Worm (Caenorhabditis elegans) whole organism, L1 larva: Measurements from ENCODE around the gene metl-13.

ENCODE experiments used
- C16A3.4 ChIP-seq: fragments of 150-350 bp; optimal IDR thresholded peaks from 2 replicates; lab custom pipeline; 2014; ENCODE audit warnings: missing biosample characterization, missing genetic modification characterization
- Y116A8C.19 ChIP-seq: sonication (generic microtip); optimal IDR thresholded peaks from 2 replicates; lab custom pipeline; 2016; ENCODE audit warnings: missing compliant biosample characterization, missing genetic modification characterization, borderline replicate concordance
- aly-2 ChIP-seq: fragments of 150-350 bp; optimal IDR thresholded peaks from 2 replicates; lab custom pipeline; 2014; ENCODE audit warnings: missing biosample characterization, missing genetic modification characterization
- ama-1 ChIP-seq: fragments of 150-350 bp; optimal IDR thresholded peaks from 2 replicates; lab custom pipeline; 2014
- blmp-1 ChIP-seq: fragments of 150-350 bp; optimal IDR thresholded peaks from 2 replicates; lab custom pipeline; 2014; ENCODE audit warnings: missing biosample characterization, missing genetic modification characterization
- ceh-63 ChIP-seq: fragments of 200-800 bp; sonication (Bioruptor generic); optimal IDR thresholded peaks from 2 replicates; lab custom pipeline; 2018; ENCODE audit warnings: mild to moderate bottlenecking, missing genetic modification characterization, missing compliant biosample characterization
- ceh-8 ChIP-seq: fragments of 200-800 bp; sonication (Bioruptor generic); optimal IDR thresholded peaks from 2 replicates; lab custom pipeline; 2018; ENCODE audit warnings: mild to moderate bottlenecking, missing genetic modification characterization, moderate library complexity, missing compliant biosample characterization
- ceh-82 ChIP-seq, 3 experiments: fragments of 150-350 bp in 1 of 3; sonication (generic microtip) in 2 of 3; optimal IDR thresholded peaks; 2 replicates each; lab custom pipeline; 2014 to 2017; ENCODE audit warnings: missing biosample characterization in 3 of 3, missing genetic modification characterization in 3 of 3
- ceh-88 ChIP-seq: fragments of 200-800 bp; sonication (Bioruptor generic); IDR thresholded peaks from 2 replicates; pipeline ENCODE4 v1.3.6; 2022; ENCODE audit warnings: missing genetic modification characterization, missing compliant biosample characterization
- ceh-90 ChIP-seq: sonication (generic microtip); optimal IDR thresholded peaks from 2 replicates; lab custom pipeline; 2016; ENCODE audit warnings: missing genetic modification characterization, missing compliant biosample characterization
- dsc-1 ChIP-seq: sonication (generic microtip); optimal IDR thresholded peaks from 2 replicates; lab custom pipeline; 2016; ENCODE audit warnings: mild to moderate bottlenecking, missing genetic modification characterization, missing compliant biosample characterization
- efl-1 ChIP-seq, 4 experiments: fragments of 150-350 bp; optimal IDR thresholded peaks in 3 of 4; peaks in 1 of 4; 1 replicate in 1 of 4; 2 replicates in 3 of 4; lab custom pipeline; 2014; ENCODE audit warnings: missing biosample characterization in 2 of 4, missing genetic modification characterization in 2 of 4, missing genetic modification reagents in 2 of 4
- efl-3 ChIP-seq: fragments of 200-800 bp; sonication (Bioruptor generic); optimal IDR thresholded peaks from 2 replicates; lab custom pipeline; 2018; ENCODE audit warnings: mild to moderate bottlenecking, missing genetic modification characterization, missing compliant biosample characterization
- egl-13 ChIP-seq: sonication (generic microtip); optimal IDR thresholded peaks from 2 replicates; lab custom pipeline; 2016; ENCODE audit warnings: missing genotype, missing genetic modification reagents, missing genetic modification characterization, missing compliant biosample characterization
- egl-27 ChIP-seq, 2 experiments: fragments of 150-350 bp in 1 of 2; sonication (generic microtip); optimal IDR thresholded peaks; 3 replicates each; lab custom pipeline; 2017 to 2018; ENCODE audit warnings: missing biosample characterization in 2 of 2, missing genetic modification characterization in 2 of 2, missing genetic modification reagents in 2 of 2
- elt-3 ChIP-seq, 6 experiments: fragments of 150-350 bp in 1 of 6; sonication (generic microtip); optimal IDR thresholded peaks; 2 replicates each; lab custom pipeline; 2017 to 2018; ENCODE audit warnings: missing biosample characterization in 6 of 6, missing genetic modification characterization in 6 of 6, inconsistent platforms in 1 of 6
- fkh-8 ChIP-seq: sonication (generic microtip); optimal IDR thresholded peaks from 2 replicates; lab custom pipeline; 2016; ENCODE audit warnings: mild to moderate bottlenecking, missing genetic modification characterization, missing compliant biosample characterization
- fos-1 ChIP-seq: fragments of 150-350 bp; optimal IDR thresholded peaks from 2 replicates; lab custom pipeline; 2014; ENCODE audit warnings: missing biosample characterization, missing genetic modification characterization
- grh-1 ChIP-seq: fragments of 200-800 bp; sonication (Bioruptor generic); IDR thresholded peaks from 2 replicates; pipeline ENCODE4 v1.3.6; 2022; ENCODE audit warnings: missing genetic modification reagents, missing genetic modification characterization, missing compliant biosample characterization
- hlh-17 ChIP-seq: fragments of 200-800 bp; sonication (Bioruptor generic); optimal IDR thresholded peaks from 2 replicates; lab custom pipeline; 2018; ENCODE audit warnings: missing genetic modification characterization, mild to moderate bottlenecking, missing compliant biosample characterization, moderate library complexity, borderline replicate concordance
- hlh-4 ChIP-seq: sonication (generic microtip); optimal IDR thresholded peaks from 2 replicates; lab custom pipeline; 2016; ENCODE audit warnings: mild to moderate bottlenecking, missing genetic modification characterization, missing compliant biosample characterization
- hpl-2 ChIP-seq: fragments of 150-350 bp; optimal IDR thresholded peaks from 2 replicates; lab custom pipeline; 2014; ENCODE audit warnings: missing biosample characterization, missing genetic modification reagents, missing genetic modification characterization
- isw-1 ChIP-seq: fragments of 200-800 bp; sonication (Bioruptor generic); IDR thresholded peaks from 2 replicates; pipeline ENCODE4 v1.3.6; 2022; ENCODE audit warnings: missing genetic modification characterization, missing compliant biosample characterization
- lin-13 ChIP-seq: fragments of 150-350 bp; optimal IDR thresholded peaks from 2 replicates; lab custom pipeline; 2014; ENCODE audit warnings: missing biosample characterization, missing genetic modification reagents, missing genetic modification characterization
- lin-14 ChIP-seq: fragments of 200-800 bp; sonication (Bioruptor generic); optimal IDR thresholded peaks from 2 replicates; lab custom pipeline; 2018; ENCODE audit warnings: mild to moderate bottlenecking, missing genetic modification characterization, moderate library complexity, missing compliant biosample characterization
- lin-35 ChIP-seq, 2 experiments: fragments of 150-350 bp; optimal IDR thresholded peaks; 2 replicates each; lab custom pipeline; 2014; ENCODE audit warnings: missing biosample characterization in 2 of 2, missing genetic modification characterization in 2 of 2, missing genetic modification reagents in 2 of 2
- lin-39 ChIP-seq: fragments of 150-350 bp; optimal IDR thresholded peaks from 2 replicates; lab custom pipeline; 2014; ENCODE audit warnings: missing biosample characterization, missing genetic modification reagents, missing genetic modification characterization
- lsy-2 ChIP-seq, 2 experiments: fragments of 150-350 bp; optimal IDR thresholded peaks; 2 replicates each; lab custom pipeline; 2014; ENCODE audit warnings: missing biosample characterization in 2 of 2, missing genetic modification characterization in 2 of 2
- nhr-11 ChIP-seq: fragments of 150-350 bp; optimal IDR thresholded peaks from 2 replicates; lab custom pipeline; 2014; ENCODE audit warnings: missing biosample characterization, missing genetic modification characterization
- nhr-19 ChIP-seq: fragments of 200-800 bp; sonication (Bioruptor generic); conservative IDR thresholded peaks from 2 replicates; pipeline ENCODE4 v1.3.6; 2022; ENCODE audit warnings: missing genetic modification characterization, missing compliant biosample characterization
- nhr-20 ChIP-seq: sonication (generic microtip); optimal IDR thresholded peaks from 2 replicates; lab custom pipeline; 2016; ENCODE audit warnings: mild to moderate bottlenecking, missing genetic modification characterization, missing compliant biosample characterization
- nhr-28 ChIP-seq: fragments of 150-350 bp; optimal IDR thresholded peaks from 2 replicates; lab custom pipeline; 2014; ENCODE audit warnings: missing biosample characterization, missing genetic modification characterization
- nhr-47 ChIP-seq: sonication (generic microtip); optimal IDR thresholded peaks from 2 replicates; lab custom pipeline; 2016; ENCODE audit warnings: mild to moderate bottlenecking, missing genetic modification characterization, moderate library complexity, missing compliant biosample characterization
- nhr-71 ChIP-seq: sonication (generic microtip); optimal IDR thresholded peaks from 2 replicates; lab custom pipeline; 2016; ENCODE audit warnings: mild to moderate bottlenecking, missing genetic modification characterization, moderate library complexity, missing compliant biosample characterization
- nhr-77 ChIP-seq: fragments of 150-350 bp; optimal IDR thresholded peaks from 2 replicates; lab custom pipeline; 2014; ENCODE audit warnings: missing biosample characterization, missing genetic modification characterization
- nhr-85 ChIP-seq: sonication (generic microtip); peaks from one replicate; lab custom pipeline; 2016; ENCODE audit warnings: missing genetic modification characterization, inconsistent platforms, missing compliant biosample characterization
- nhr-90 ChIP-seq: sonication (generic microtip); optimal IDR thresholded peaks from 2 replicates; lab custom pipeline; 2016; ENCODE audit warnings: mild to moderate bottlenecking, missing genetic modification characterization, missing compliant biosample characterization; ENCODE audit not compliant: poor library complexity
- pqm-1 ChIP-seq: sonication (generic microtip); optimal IDR thresholded peaks from 3 replicates; lab custom pipeline; 2017; ENCODE audit warnings: missing biosample characterization, missing genetic modification characterization
- skn-1 ChIP-seq: fragments of 150-350 bp; optimal IDR thresholded peaks from 2 replicates; lab custom pipeline; 2014; ENCODE audit warnings: missing biosample characterization, missing genetic modification characterization
- sox-4 ChIP-seq: sonication (generic microtip); optimal IDR thresholded peaks from 2 replicates; lab custom pipeline; 2016; ENCODE audit warnings: missing genetic modification characterization, missing compliant biosample characterization
- swsn-7 ChIP-seq: sonication (generic microtip); optimal IDR thresholded peaks from 2 replicates; lab custom pipeline; 2016; ENCODE audit warnings: missing genetic modification characterization, missing compliant biosample characterization
- tbx-2 ChIP-seq: sonication (generic microtip); optimal IDR thresholded peaks from 2 replicates; lab custom pipeline; 2016; ENCODE audit warnings: missing genetic modification characterization, missing compliant biosample characterization
- tlp-1 ChIP-seq: fragments of 150-350 bp; optimal IDR thresholded peaks from 2 replicates; lab custom pipeline; 2014; ENCODE audit warnings: missing biosample characterization, missing genetic modification characterization
- unc-130 ChIP-seq: fragments of 150-350 bp; optimal IDR thresholded peaks from 2 replicates; lab custom pipeline; 2017; ENCODE audit warnings: missing biosample characterization, missing genetic modification characterization, inconsistent platforms
- unc-30 ChIP-seq: sonication (generic microtip); optimal IDR thresholded peaks from 2 replicates; lab custom pipeline; 2017; ENCODE audit warnings: missing biosample characterization, missing genetic modification characterization
- unc-62 ChIP-seq: fragments of 150-350 bp; optimal IDR thresholded peaks from 2 replicates; lab custom pipeline; 2014; ENCODE audit warnings: missing biosample characterization, missing genetic modification reagents, missing genetic modification characterization
- unc-86 ChIP-seq: sonication (generic microtip); optimal IDR thresholded peaks from 2 replicates; lab custom pipeline; 2016; ENCODE audit warnings: missing genetic modification characterization, missing compliant biosample characterization
- xbp-1 ChIP-seq: sonication (generic microtip); optimal IDR thresholded peaks from 2 replicates; lab custom pipeline; 2016; ENCODE audit warnings: missing genetic modification characterization, missing compliant biosample characterization
- zag-1 ChIP-seq: fragments of 150-350 bp; optimal IDR thresholded peaks from 2 replicates; lab custom pipeline; 2014; ENCODE audit warnings: missing biosample characterization, missing genetic modification characterization
- zip-4 ChIP-seq: fragments of 200-800 bp; sonication (Bioruptor generic); optimal IDR thresholded peaks from 2 replicates; lab custom pipeline; 2018; ENCODE audit warnings: mild to moderate bottlenecking, missing genetic modification characterization, moderate library complexity, missing compliant biosample characterization
- ztf-4 ChIP-seq: fragments of 150-350 bp; optimal IDR thresholded peaks from 2 replicates; lab custom pipeline; 2014; ENCODE audit warnings: missing biosample characterization, missing genetic modification characterization

Gene metl-13

ce11 chrIV:6655747-6656146 lies 20.9 kb downstream of the metl-13 start:
- no peak for TF ChIP-seq unc-130 (tag; lab: Kevin White, UChicago)
- no peak for TF ChIP-seq nhr-11 (tag; lab: Kevin White, UChicago)
- no peak for TF ChIP-seq tbx-2 (tag; lab: Kevin White, UChicago)
- no peak for TF ChIP-seq nhr-28 (tag; lab: Kevin White, UChicago)
- TF ChIP-seq efl-1 (optimal IDR thresholded peaks at IDR 0.05; lab: Kevin White, UChicago) = no peak
- no peak for TF ChIP-seq efl-1 (GFP tag; optimal IDR thresholded peaks at IDR 0.05 in 1 of 2; lab: Kevin White, UChicago)
- TF ChIP-seq Y116A8C.19 (tag; lab: Kevin White, UChicago) = no peak
- TF ChIP-seq lin-39 (tag; lab: Kevin White, UChicago) = no peak
- TF ChIP-seq blmp-1 (tag; lab: Kevin White, UChicago) = peak; percentile 82
- TF ChIP-seq egl-13 (tag; lab: Kevin White, UChicago) = no peak
- TF ChIP-seq ceh-8 (GFP tag; lab: Kevin White, UChicago) = no peak
- TF ChIP-seq nhr-20 (tag; lab: Kevin White, UChicago) = no peak
- no peak for TF ChIP-seq lsy-2 (tag; optimal IDR thresholded peaks at IDR 0.05; lab: Kevin White, UChicago)
- TF ChIP-seq ztf-4 (tag; lab: Kevin White, UChicago) = peak; percentile 18
- no peak for TF ChIP-seq tlp-1
- no peak for TF ChIP-seq ceh-90
- TF ChIP-seq efl-3 (GFP tag; lab: Kevin White, UChicago) = no peak
- TF ChIP-seq nhr-85 = peak; percentile 65
- no peak for TF ChIP-seq zag-1 (tag; lab: Kevin White, UChicago)
- no peak for TF ChIP-seq xbp-1 (tag; lab: Kevin White, UChicago)
- TF ChIP-seq skn-1 (tag; lab: Kevin White, UChicago) = no peak
- TF ChIP-seq C16A3.4 (tag; lab: Kevin White, UChicago) = no peak
- no peak for TF ChIP-seq ceh-63 (GFP tag; lab: Kevin White, UChicago)
- TF ChIP-seq ceh-88 (GFP tag; lab: Robert Waterston, UW) = no peak
- TF ChIP-seq egl-27 (tag; optimal IDR thresholded peaks at IDR 0.05; lab: Kevin White, UChicago) = no peak
- no peak for TF ChIP-seq ceh-82 (tag; optimal IDR thresholded peaks at IDR 0.05; lab: Kevin White, UChicago)
- no peak for TF ChIP-seq unc-30 (tag; lab: Kevin White, UChicago)
- no peak for TF ChIP-seq grh-1 (GFP tag; lab: Robert Waterston, UW)
- no peak for TF ChIP-seq zip-4 (GFP tag; lab: Kevin White, UChicago)
- no peak for TF ChIP-seq ama-1
- TF ChIP-seq lin-35 (GFP tag; optimal IDR thresholded peaks at IDR 0.05; lab: Kevin White, UChicago) = peak in 1 of 2 experiments; percentile 34
- no peak for TF ChIP-seq nhr-19 (GFP tag; lab: Robert Waterston, UW)
- no peak for TF ChIP-seq fkh-8 (tag; lab: Kevin White, UChicago)
- no peak for TF ChIP-seq fos-1 (tag; lab: Kevin White, UChicago)
- no peak for TF ChIP-seq pqm-1 (tag; lab: Kevin White, UChicago)
- no peak for TF ChIP-seq hlh-4 (tag; lab: Kevin White, UChicago)
- no peak for TF ChIP-seq hpl-2 (GFP tag; lab: Kevin White, UChicago)
- TF ChIP-seq lin-14 = peak; percentile 60
- no peak for TF ChIP-seq nhr-71 (tag; lab: Kevin White, UChicago)
- peak in 3 of 6 experiments; percentile 1 to 63 (median 28) for TF ChIP-seq elt-3 (tag; optimal IDR thresholded peaks at IDR 0.05; lab: Kevin White, UChicago)
- no peak for TF ChIP-seq nhr-90 (tag; lab: Kevin White, UChicago)
- TF ChIP-seq isw-1 (GFP tag; lab: Robert Waterston, UW) = no peak

ce11 chrIV:6657519-6658031 lies 22.7 kb downstream of the metl-13 start, which contains the start of gene C01B10.11:
TSS of gene C01B10.11 (plus strand) at chrIV:6657981.
- TF ChIP-seq grh-1 (GFP tag; lab: Robert Waterston, UW) = peak; percentile 38; the same call in 1 of the 2 replicates
- no peak for TF ChIP-seq nhr-77
- TF ChIP-seq unc-62 = no peak
- TF ChIP-seq blmp-1 (tag; lab: Kevin White, UChicago) = peak; percentile 96
- no peak for TF ChIP-seq ceh-63 (GFP tag; lab: Kevin White, UChicago)
- TF ChIP-seq egl-27 (tag; optimal IDR thresholded peaks at IDR 0.05; lab: Kevin White, UChicago) = no peak
- TF ChIP-seq nhr-47 (tag; lab: Kevin White, UChicago) = no peak
- no peak for TF ChIP-seq dsc-1 (tag; lab: Kevin White, UChicago)
- TF ChIP-seq hlh-17 (GFP tag; lab: Kevin White, UChicago) = no peak
- TF ChIP-seq ceh-90 = no peak
- no peak for TF ChIP-seq C16A3.4 (tag; lab: Kevin White, UChicago)
- TF ChIP-seq efl-3 (GFP tag; lab: Kevin White, UChicago) = no peak
- no peak for TF ChIP-seq aly-2 (tag; lab: Kevin White, UChicago)
- no peak for TF ChIP-seq lsy-2 (tag; optimal IDR thresholded peaks at IDR 0.05; lab: Kevin White, UChicago)
- TF ChIP-seq elt-3 (tag; optimal IDR thresholded peaks at IDR 0.05; lab: Kevin White, UChicago) = peak; percentile 55 to 88 (median 74)
- no peak for TF ChIP-seq lin-13 (GFP tag; lab: Kevin White, UChicago)
- TF ChIP-seq nhr-11 (tag; lab: Kevin White, UChicago) = no peak
- no peak for TF ChIP-seq swsn-7
- TF ChIP-seq nhr-20 (tag; lab: Kevin White, UChicago) = peak; percentile 45
- peak; percentile 30 for TF ChIP-seq nhr-71 (tag; lab: Kevin White, UChicago)
- TF ChIP-seq unc-86 (tag; lab: Kevin White, UChicago) = no peak
- TF ChIP-seq sox-4 (tag; lab: Kevin White, UChicago) = no peak
